Worm (Caenorhabditis elegans) whole organism, early embryonic: Measurements from ENCODE around the gene C18A3.11.

Source experiments
- F13C5.2 ChIP-seq: sonication (generic microtip); optimal IDR thresholded peaks from 2 replicates; lab custom pipeline; 2017; ENCODE audit warnings: mild to moderate bottlenecking, missing genetic modification characterization, inconsistent platforms, missing compliant biosample characterization
- ama-1 ChIP-seq: fragments of 150-350 bp; optimal IDR thresholded peaks from 2 replicates; lab custom pipeline; 2014
- flt-1 ChIP-seq: fragments of 200-800 bp; sonication (Bioruptor generic); IDR thresholded peaks from 2 replicates; pipeline ENCODE4 v1.3.6; 2022; ENCODE audit warnings: missing genetic modification characterization, missing compliant biosample characterization

DNA sequence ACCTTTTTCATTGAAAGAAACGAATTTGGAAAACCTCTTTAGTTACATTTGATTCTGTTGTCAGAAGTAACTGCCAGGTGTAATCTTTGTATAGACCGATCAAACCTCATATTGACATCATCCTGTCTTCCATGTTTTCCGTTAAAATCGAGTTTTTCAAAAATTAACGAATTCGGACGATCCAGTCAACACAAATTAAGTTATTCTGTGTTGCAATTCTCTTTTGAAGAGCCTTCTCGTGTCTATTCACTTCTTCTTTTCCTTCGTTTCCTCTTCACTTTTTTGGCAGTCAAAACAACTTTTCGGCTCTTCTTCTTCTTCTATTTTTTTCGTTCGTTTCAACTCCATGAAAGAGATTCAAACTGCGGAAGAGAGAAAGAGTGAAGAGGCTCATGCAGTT lies 22.7 kb upstream of the C18A3.11 start:
- no peak for TF ChIP-seq ama-1 (lab: Kevin White, UChicago)
- no peak for TF ChIP-seq flt-1 (GFP tag; lab: Robert Waterston, UW)
- no peak for TF ChIP-seq F13C5.2 (tag; lab: Kevin White, UChicago)
